Worm (Caenorhabditis elegans) whole organism, young adult: ENCODE measurements around the gene M03A1.3.
A peak's percentile ranks its signal among the peaks of the same experiment; 100 is the strongest.

Source experiments
- B0035.1 ChIP-seq: sonication (generic microtip); optimal IDR thresholded peaks from 2 replicates; lab custom pipeline; 2016; ENCODE audit warnings: missing genetic modification characterization, mild to moderate bottlenecking, missing compliant biosample characterization, missing genotype, missing genetic modification reagents
- B0336.3 ChIP-seq: fragments of 200-800 bp; sonication (Bioruptor generic); IDR thresholded peaks from 2 replicates; pipeline ENCODE4 v1.3.6; 2022; ENCODE audit warnings: missing genetic modification characterization, missing compliant biosample characterization
- F22D6.2 ChIP-seq: sonication (generic microtip); optimal IDR thresholded peaks from 2 replicates; lab custom pipeline; 2016; ENCODE audit warnings: mild to moderate bottlenecking, missing genetic modification characterization, missing compliant biosample characterization
- F23B12.7 ChIP-seq: sonication (generic microtip); optimal IDR thresholded peaks from 2 replicates; lab custom pipeline; 2017; ENCODE audit warnings: missing genetic modification characterization, mild to moderate bottlenecking, missing compliant biosample characterization, antibody characterized with exemption, moderate library complexity; ENCODE audit not compliant: insufficient read depth
- F33H1.4 ChIP-seq: fragments of 200-800 bp; sonication (Bioruptor generic); IDR thresholded peaks from 2 replicates; pipeline ENCODE4 v1.3.6; 2022; ENCODE audit warnings: missing genetic modification reagents, missing genetic modification characterization, missing compliant biosample characterization
- K12H6.12 ChIP-seq: fragments of 200-800 bp; sonication (Bioruptor generic); optimal IDR thresholded peaks from 2 replicates; lab custom pipeline; 2018; ENCODE audit warnings: mild to moderate bottlenecking, missing genetic modification characterization, missing compliant biosample characterization
- Y56A3A.18 ChIP-seq: fragments of 200-800 bp; sonication (Bioruptor generic); IDR thresholded peaks from 2 replicates; pipeline ENCODE4 v1.3.6; 2022; ENCODE audit warnings: missing genetic modification reagents, missing genetic modification characterization, missing compliant biosample characterization
- Y79H2A.3 ChIP-seq: fragments of 200-800 bp; sonication (Bioruptor generic); conservative IDR thresholded peaks from 2 replicates; pipeline ENCODE4 v1.3.6; 2022; ENCODE audit warnings: missing genetic modification reagents, missing genetic modification characterization, missing compliant biosample characterization
- atf-7 ChIP-seq: sonication (generic microtip); optimal IDR thresholded peaks from 2 replicates; lab custom pipeline; 2017; ENCODE audit warnings: mild to moderate bottlenecking, missing genetic modification characterization, missing compliant biosample characterization
- athp-1 ChIP-seq: sonication (generic microtip); optimal IDR thresholded peaks from 2 replicates; lab custom pipeline; 2017; ENCODE audit warnings: mild to moderate bottlenecking, missing genetic modification characterization, missing compliant biosample characterization
- attf-5 ChIP-seq: fragments of 200-800 bp; sonication (Bioruptor generic); optimal IDR thresholded peaks from 2 replicates; lab custom pipeline; 2018; ENCODE audit warnings: mild to moderate bottlenecking, missing genetic modification characterization, missing compliant biosample characterization
- ceh-40 ChIP-seq: fragments of 200-800 bp; sonication (Bioruptor generic); IDR thresholded peaks from 2 replicates; pipeline ENCODE4 v1.3.6; 2022; ENCODE audit warnings: missing genetic modification characterization, missing compliant biosample characterization
- ceh-58 ChIP-seq: fragments of 200-800 bp; sonication (Bioruptor generic); IDR thresholded peaks from 2 replicates; pipeline ENCODE4 v1.3.6; 2022; ENCODE audit warnings: missing genetic modification characterization, missing compliant biosample characterization
- dpl-1 ChIP-seq: fragments of 150-350 bp; optimal IDR thresholded peaks from 2 replicates; lab custom pipeline; 2014; ENCODE audit warnings: missing biosample characterization, missing genetic modification reagents, missing genetic modification characterization
- egrh-3 ChIP-seq: fragments of 200-800 bp; sonication (Bioruptor generic); IDR thresholded peaks from 2 replicates; pipeline ENCODE4 v1.3.6; 2022; ENCODE audit warnings: missing genetic modification reagents, missing genetic modification characterization, missing compliant biosample characterization
- him-1 ChIP-seq: sonication (generic microtip); optimal IDR thresholded peaks from 2 replicates; lab custom pipeline; 2016; ENCODE audit warnings: missing genotype, missing genetic modification reagents, missing genetic modification characterization, missing compliant biosample characterization
- hsf-1 ChIP-seq: fragments of 200-800 bp; sonication (Bioruptor generic); IDR thresholded peaks from 2 replicates; pipeline ENCODE4 v1.3.6; 2022; ENCODE audit warnings: missing genetic modification reagents, missing genetic modification characterization, missing compliant biosample characterization
- lin-35 ChIP-seq, 3 experiments: fragments of 150-350 bp in 2 of 3; sonication (generic microtip) in 1 of 3; optimal IDR thresholded peaks; 2 replicates each; lab custom pipeline; 2014 to 2018; ENCODE audit warnings: missing biosample characterization in 3 of 3, missing genetic modification characterization in 3 of 3, missing genetic modification reagents in 3 of 3
- lin-54 ChIP-seq: fragments of 200-800 bp; sonication (Bioruptor generic); optimal IDR thresholded peaks from 2 replicates; lab custom pipeline; 2018; ENCODE audit warnings: mild to moderate bottlenecking, missing genetic modification characterization, missing compliant biosample characterization
- lsl-1 ChIP-seq: fragments of 200-800 bp; sonication (Bioruptor generic); optimal IDR thresholded peaks from 2 replicates; lab custom pipeline; 2018; ENCODE audit warnings: mild to moderate bottlenecking, missing genetic modification characterization, moderate library complexity, missing compliant biosample characterization
- mxl-1 ChIP-seq: sonication (generic microtip); optimal IDR thresholded peaks from 2 replicates; lab custom pipeline; 2016; ENCODE audit warnings: missing genetic modification characterization, missing compliant biosample characterization
- nfya-1 ChIP-seq: sonication (generic microtip); optimal IDR thresholded peaks from 2 replicates; lab custom pipeline; 2017; ENCODE audit warnings: antibody characterized with exemption, missing compliant biosample characterization, missing genetic modification characterization, borderline replicate concordance; ENCODE audit not compliant: insufficient read depth
- nhr-179 ChIP-seq: sonication (generic microtip); optimal IDR thresholded peaks from 2 replicates; lab custom pipeline; 2016; ENCODE audit warnings: mild to moderate bottlenecking, missing genetic modification characterization, missing compliant biosample characterization
- nhr-27 ChIP-seq: fragments of 200-800 bp; sonication (Bioruptor generic); optimal IDR thresholded peaks from 2 replicates; lab custom pipeline; 2018; ENCODE audit warnings: mild to moderate bottlenecking, missing genetic modification characterization, moderate library complexity, missing compliant biosample characterization
- nhr-80 ChIP-seq: sonication (generic microtip); optimal IDR thresholded peaks from 2 replicates; lab custom pipeline; 2016; ENCODE audit warnings: missing genetic modification characterization, missing compliant biosample characterization
- rec-8 ChIP-seq, 2 experiments: sonication (generic microtip); optimal IDR thresholded peaks; 2 replicates each; lab custom pipeline; 2016; ENCODE audit warnings: mild to moderate bottlenecking in 2 of 2, missing genetic modification characterization in 2 of 2, missing genetic modification reagents in 2 of 2, missing genotype in 2 of 2, missing biosample characterization in 1 of 2, missing compliant biosample characterization in 1 of 2, moderate library complexity in 1 of 2
- sdz-38 ChIP-seq: sonication (generic microtip); optimal IDR thresholded peaks from 2 replicates; lab custom pipeline; 2016; ENCODE audit warnings: missing genotype, missing genetic modification characterization, missing compliant biosample characterization
- sea-2 ChIP-seq: fragments of 200-800 bp; sonication (Bioruptor generic); IDR thresholded peaks from 2 replicates; pipeline ENCODE4 v1.3.6; 2022; ENCODE audit warnings: missing genetic modification characterization, missing compliant biosample characterization
- somi-1 ChIP-seq: fragments of 200-800 bp; sonication (Bioruptor generic); optimal IDR thresholded peaks from 2 replicates; lab custom pipeline; 2018; ENCODE audit warnings: mild to moderate bottlenecking, missing genetic modification characterization, missing compliant biosample characterization
- xnd-1 ChIP-seq: sonication (generic microtip); optimal IDR thresholded peaks from 2 replicates; lab custom pipeline; 2016; ENCODE audit warnings: missing genotype, missing genetic modification reagents, missing genetic modification characterization, missing compliant biosample characterization
- zfh-2 ChIP-seq: fragments of 200-800 bp; sonication (Bioruptor generic); conservative IDR thresholded peaks from 2 replicates; pipeline ENCODE4 v1.3.6; 2022; ENCODE audit warnings: missing genetic modification reagents, missing genetic modification characterization, missing compliant biosample characterization
- ztf-26 ChIP-seq: sonication (generic microtip); optimal IDR thresholded peaks from 2 replicates; lab custom pipeline; 2017; ENCODE audit warnings: missing genetic modification characterization, missing compliant biosample characterization
- ztf-28 ChIP-seq: fragments of 200-800 bp; sonication (Bioruptor generic); IDR thresholded peaks from 2 replicates; pipeline ENCODE4 v1.3.6; 2022; ENCODE audit warnings: missing genetic modification reagents, missing genetic modification characterization, missing compliant biosample characterization

M03A1.3 gene

ce11 chrII:4548408-4548807 lies 9.2 kb upstream of the M03A1.3 start (continued):
- no peak for TF ChIP-seq somi-1 (GFP tag; lab: Kevin White, UChicago)
- TF ChIP-seq, all 124 proteins: peak for 0

- no peak for TF ChIP-seq sdz-38
- TF ChIP-seq ztf-26 (tag; lab: Kevin White, UChicago): peak; percentile 3
Measured at ce11 chrII:4549983-4550572, 7.5 kb upstream of the M03A1.3 start.

- TF ChIP-seq xnd-1 (no peak), Y56A3A.18 (no peak), mxl-1 (tag; lab: Kevin White, UChicago) (no peak), zfh-2 (GFP tag; lab: Robert Waterston, UW) (no peak), rec-8 (tag; optimal IDR thresholded peaks at IDR 0.05; lab: Kevin White, UChicago) (no peak), lin-54 (no peak), lsl-1 (GFP tag; lab: Kevin White, UChicago) (no peak)
- TF ChIP-seq, all 124 proteins: peak for 0
Measured at ce11 chrII:4550783-4551182, 6.8 kb upstream of the M03A1.3 start, which contains the start of gene K07E1.1. Gene K07E1.1 (plus strand): TSS chrII:4551083.

- TF ChIP-seq lin-35 (GFP tag; optimal IDR thresholded peaks at IDR 0.05; lab: Kevin White, UChicago): no peak
- peak; percentile 30 for TF ChIP-seq nhr-80
- TF ChIP-seq ztf-28 (GFP tag; lab: Robert Waterston, UW): no peak
- TF ChIP-seq dpl-1: no peak
- no peak for TF ChIP-seq K12H6.12 (tag; lab: Kevin White, UChicago)
Measured at ce11 chrII:4552088-4552487, 5.5 kb upstream of the M03A1.3 start.

ce11 chrII:4554644-4555043 lies 2.9 kb upstream of the M03A1.3 start:
- TF ChIP-seq hsf-1 (GFP tag; lab: Robert Waterston, UW) (peak; percentile 93), F33H1.4 (peak; percentile 61)

- TF ChIP-seq athp-1 (tag; lab: Kevin White, UChicago): no peak
- TF ChIP-seq rec-8 (tag; optimal IDR thresholded peaks at IDR 0.05; lab: Kevin White, UChicago): no peak
- no peak for TF ChIP-seq atf-7
- TF ChIP-seq B0336.3: no peak
- TF ChIP-seq F33H1.4: no peak
- no peak for TF ChIP-seq F22D6.2
- TF ChIP-seq egrh-3 (GFP tag; lab: Robert Waterston, UW): no peak
- TF ChIP-seq zfh-2 (GFP tag; lab: Robert Waterston, UW): no peak
- TF ChIP-seq attf-5 (GFP tag; lab: Kevin White, UChicago): no peak
- TF ChIP-seq Y79H2A.3 (GFP tag; lab: Robert Waterston, UW): no peak
- TF ChIP-seq nhr-179: no peak
- TF ChIP-seq ceh-40 (GFP tag; lab: Robert Waterston, UW): no peak
- TF ChIP-seq K12H6.12 (tag; lab: Kevin White, UChicago): no peak
- TF ChIP-seq nhr-27 (tag; lab: Kevin White, UChicago): no peak
- TF ChIP-seq ceh-58 (GFP tag; lab: Robert Waterston, UW): no peak
- TF ChIP-seq F23B12.7 (tag; lab: Kevin White, UChicago): no peak
- TF ChIP-seq nfya-1 (tag; lab: Kevin White, UChicago): no peak
- no peak for TF ChIP-seq him-1 (tag; lab: Kevin White, UChicago)
- no peak for TF ChIP-seq B0035.1
- TF ChIP-seq sea-2 (GFP tag; lab: Robert Waterston, UW): no peak
Measured at ce11 chrII:4560068-4560467, 2.5 kb downstream of the M03A1.3 start, which contains the start of gene M03A1.8. Gene M03A1.8 (plus strand): TSS chrII:4560336.
